Worm (Caenorhabditis elegans): Measurements from ENCODE around the gene nlp-47.
"Not testable (repeated sequence)": the region's sequence is repeated elsewhere in the genome, so short reads cannot be mapped to it uniquely, and the experiment has no call there.

nlp-47 gene

ce11 chrIV:5288932-5289331 is 1.7 kb upstream of the nlp-47 start:
- TF ChIP-seq C17E4.6 (GFP tag; IDR thresholded peaks at IDR 0.05) (no peak), K11D2.4 (GFP tag; IDR thresholded peaks at IDR 0.05) (no peak), Y67H2A.10 (GFP tag; conservative IDR thresholded peaks at IDR 0.05) (no peak), dpl-1 (GFP tag; optimal IDR thresholded peaks at IDR 0.05) (no peak), F37B4.10 (GFP tag; IDR thresholded peaks at IDR 0.05) (no peak), mcd-1 (GFP tag; IDR thresholded peaks at IDR 0.05) (no peak), let-526 (GFP tag; IDR thresholded peaks at IDR 0.05) (no peak), B0035.1 (tag; optimal IDR thresholded peaks at IDR 0.05) (no peak), madf-10 (tag; optimal IDR thresholded peaks at IDR 0.05) (no peak), repo-1 (tag; optimal IDR thresholded peaks at IDR 0.05) (no peak), egl-18 (GFP tag; IDR thresholded peaks at IDR 0.05) (no peak), D2030.7 (GFP tag; IDR thresholded peaks at IDR 0.05) (no peak)

- no peak for TF ChIP-seq xnd-1 (tag; optimal IDR thresholded peaks at IDR 0.05)
Measured at ce11 chrIV:5291207-5291606, 560 bp downstream of the nlp-47 start.

- TF ChIP-seq gei-17 (GFP tag; optimal IDR thresholded peaks at IDR 0.05) (no peak), tbx-9 (tag; optimal IDR thresholded peaks at IDR 0.05; ENCODE audit: borderline replicate concordance) (no peak), ztf-22 (GFP tag; optimal IDR thresholded peaks at IDR 0.05) (no peak), F33H1.4 (GFP tag; IDR thresholded peaks at IDR 0.05) (no peak), T26A5.8 (tag; optimal IDR thresholded peaks at IDR 0.05) (no peak), ceh-40 (GFP tag; IDR thresholded peaks at IDR 0.05) (no peak), ceh-58 (GFP tag; IDR thresholded peaks at IDR 0.05) (no peak), mel-28 (tag; optimal IDR thresholded peaks at IDR 0.05; ENCODE audit: borderline replicate concordance) (no peak), hlh-12 (tag; optimal IDR thresholded peaks at IDR 0.05) (no peak), F55B11.4 (tag; optimal IDR thresholded peaks at IDR 0.05; ENCODE audit: borderline replicate concordance, insufficient read depth) (no peak), ztf-28 (GFP tag; IDR thresholded peaks at IDR 0.05) (no peak), chd-7 (tag; optimal IDR thresholded peaks at IDR 0.05) (no peak), Y67H2A.10 (GFP tag; conservative IDR thresholded peaks at IDR 0.05) (no peak)
Measured at ce11 chrIV:5294467-5294866, 3.8 kb downstream of the nlp-47 start.

ce11 chrIV:5295240-5295639 is 4.6 kb downstream of the nlp-47 start, which contains the start of gene msp-51:
Gene msp-51 (minus strand): TSS chrIV:5295340.
- TF ChIP-seq hmg-20 (GFP tag; IDR thresholded peaks at IDR 0.05); aptf-2 (GFP tag; conservative IDR thresholded peaks at IDR 0.05); sptf-2 (GFP tag; optimal IDR thresholded peaks at IDR 0.05): not testable (repeated sequence)

ce11 chrIV:5297436-5298012 is 6.9 kb downstream of the nlp-47 start, which contains the start of the genes ZK354.6 and msp-113:
Gene ZK354.6 (minus strand): TSS chrIV:5297536.
Gene msp-113 (plus strand): TSS chrIV:5297962.
- TF ChIP-seq F49E8.2 (tag; optimal IDR thresholded peaks at IDR 0.05; ENCODE audit: insufficient read depth) (no peak), F23B12.7 (tag; optimal IDR thresholded peaks at IDR 0.05; ENCODE audit: insufficient read depth) (no peak), tlf-1 (GFP tag; optimal IDR thresholded peaks at IDR 0.05) (no peak), F10E7.11 (tag; optimal IDR thresholded peaks at IDR 0.05) (no peak), cebp-2 (GFP tag; IDR thresholded peaks at IDR 0.05) (no peak), ceh-100 (GFP tag; IDR thresholded peaks at IDR 0.05) (no peak), nhr-120 (GFP tag; IDR thresholded peaks at IDR 0.05) (no peak), T07F8.4 (tag; optimal IDR thresholded peaks at IDR 0.05) (no peak), F39B2.1 (GFP tag; IDR thresholded peaks at IDR 0.05) (no peak), madf-8 (GFP tag; conservative IDR thresholded peaks at IDR 0.05) (no peak), B0261.1 (tag; optimal IDR thresholded peaks at IDR 0.05) (no peak), Y79H2A.3 (GFP tag; conservative IDR thresholded peaks at IDR 0.05) (no peak), ceh-91 (GFP tag; IDR thresholded peaks at IDR 0.05) (no peak), somi-1 (GFP tag; optimal IDR thresholded peaks at IDR 0.05) (no peak), xnd-1 (tag; optimal IDR thresholded peaks at IDR 0.05) (no peak), ztf-18 (tag; optimal IDR thresholded peaks at IDR 0.05) (no peak)
